Fruit fly (Drosophila melanogaster) whole organism, embryonic: Measurements from ENCODE around the gene tank.

ENCODE experiments used
- B-H1 ChIP-seq: fragments of 200-800 bp; sonication (Bioruptor generic); IDR thresholded peaks from 3 replicates; pipeline ENCODE4 v1.3.6; 2022; ENCODE audit warnings: missing biosample characterization, missing genetic modification characterization
- CG11456 ChIP-seq: fragments of 200-800 bp; sonication (Bioruptor generic); IDR thresholded peaks from 3 replicates; pipeline ENCODE4 v1.3.6; 2022; ENCODE audit warnings: missing biosample characterization, missing genetic modification characterization
- CG12071 ChIP-seq: fragments of 200-800 bp; sonication (Bioruptor generic); optimal IDR thresholded peaks from 3 replicates; lab custom pipeline; 2018; ENCODE audit warnings: missing biosample characterization, mild to moderate bottlenecking, missing genetic modification characterization
- CG12104 ChIP-seq: fragments of 200-800 bp; sonication (Bioruptor generic); optimal IDR thresholded peaks from 3 replicates; lab custom pipeline; 2016; ENCODE audit warnings: missing biosample characterization, missing genetic modification characterization
- CG12299 ChIP-seq: fragments of 200-800 bp; sonication (Bioruptor generic); optimal IDR thresholded peaks from 2 replicates; lab custom pipeline; 2018; ENCODE audit warnings: missing biosample characterization, mild to moderate bottlenecking, missing genetic modification characterization
- CG15073 ChIP-seq: fragments of 200-800 bp; sonication (Bioruptor generic); optimal IDR thresholded peaks from 2 replicates; lab custom pipeline; 2016; ENCODE audit warnings: missing biosample characterization, missing genetic modification characterization
- CG16779 ChIP-seq: fragments of 200-800 bp; sonication (Bioruptor generic); IDR thresholded peaks from 2 replicates; pipeline ENCODE4 v1.3.6; 2022; ENCODE audit warnings: missing biosample characterization, missing genetic modification characterization
- CG17385 ChIP-seq: fragments of 200-800 bp; sonication (Bioruptor generic); optimal IDR thresholded peaks from 3 replicates; lab custom pipeline; 2018; ENCODE audit warnings: missing biosample characterization, mild to moderate bottlenecking, missing genetic modification characterization
- CG17912 ChIP-seq: fragments of 200-800 bp; sonication (Bioruptor generic); optimal IDR thresholded peaks from 2 replicates; lab custom pipeline; 2018; ENCODE audit warnings: missing biosample characterization, mild to moderate bottlenecking, missing genetic modification characterization
- CG30431 ChIP-seq: fragments of 200-800 bp; sonication (Bioruptor generic); optimal IDR thresholded peaks from 2 replicates; lab custom pipeline; 2017; ENCODE audit warnings: missing biosample characterization, missing genetic modification characterization
- CG3995 ChIP-seq: fragments of 200-800 bp; sonication (Bioruptor generic); optimal IDR thresholded peaks from 3 replicates; lab custom pipeline; 2016; ENCODE audit warnings: missing biosample characterization, missing genetic modification characterization
- CG42726 ChIP-seq: fragments of 200-800 bp; sonication (Bioruptor generic); IDR thresholded peaks from 2 replicates; pipeline ENCODE4 v1.3.6; 2022; ENCODE audit warnings: missing biosample characterization, missing genetic modification characterization; ENCODE audit not compliant: partially characterized antibody
- CG6813 ChIP-seq: fragments of 200-800 bp; sonication (Bioruptor generic); optimal IDR thresholded peaks from 2 replicates; lab custom pipeline; 2017; ENCODE audit warnings: missing biosample characterization, missing genetic modification characterization, mild to moderate bottlenecking, moderate library complexity, missing genetic modification reagents
- CG7928 ChIP-seq: fragments of 200-800 bp; sonication (Bioruptor generic); optimal IDR thresholded peaks from 2 replicates; lab custom pipeline; 2017; ENCODE audit warnings: missing biosample characterization, mild to moderate bottlenecking, missing genetic modification characterization
- CG8359 ChIP-seq: fragments of 200-800 bp; sonication (Bioruptor generic); optimal IDR thresholded peaks from 2 replicates; lab custom pipeline; 2017; ENCODE audit warnings: missing biosample characterization, mild to moderate bottlenecking, missing genetic modification characterization, borderline replicate concordance
- CG8478 ChIP-seq: fragments of >200 bp; optimal IDR thresholded peaks from 2 replicates; lab custom pipeline; 2018
- CG8765 ChIP-seq: fragments of 200-800 bp; sonication (Bioruptor generic); IDR thresholded peaks from 2 replicates; pipeline ENCODE4 v1.3.6; 2022; ENCODE audit warnings: missing biosample characterization, missing genetic modification characterization
- CrebB ChIP-seq: fragments of 200-800 bp; sonication (Bioruptor generic); optimal IDR thresholded peaks from 3 replicates; lab custom pipeline; 2018; ENCODE audit warnings: missing biosample characterization, mild to moderate bottlenecking, missing genetic modification characterization
- E2f1 ChIP-seq: fragments of 200-800 bp; sonication (Bioruptor generic); IDR thresholded peaks from 2 replicates; pipeline ENCODE4 v1.3.6; 2022; ENCODE audit warnings: missing biosample characterization, missing genetic modification characterization
- Elba2 ChIP-seq: fragments of 200-800 bp; sonication (Bioruptor generic); optimal IDR thresholded peaks from 3 replicates; lab custom pipeline; 2016; ENCODE audit warnings: missing biosample characterization, missing genetic modification characterization
- Fer2 ChIP-seq: fragments of 200-800 bp; sonication (Bioruptor generic); optimal IDR thresholded peaks from 2 replicates; lab custom pipeline; 2018; ENCODE audit warnings: missing biosample characterization, mild to moderate bottlenecking, missing genetic modification characterization, moderate library complexity
- Hey ChIP-seq: fragments of 200-800 bp; sonication (Bioruptor generic); optimal IDR thresholded peaks from 3 replicates; lab custom pipeline; 2018; ENCODE audit warnings: missing biosample characterization, mild to moderate bottlenecking, missing genetic modification characterization
- Hmr ChIP-seq: fragments of 200-800 bp; sonication (Bioruptor generic); optimal IDR thresholded peaks from 3 replicates; lab custom pipeline; 2017; ENCODE audit warnings: mild to moderate bottlenecking, missing biosample characterization, missing genetic modification reagents, missing genetic modification characterization
- Hr78 ChIP-seq, 2 experiments: fragments of 200-800 bp in 1 of 2; fragments of >200 bp in 1 of 2; sonication (Bioruptor generic) in 1 of 2; optimal IDR thresholded peaks; 2 replicates each; lab custom pipeline; 2017 to 2019; ENCODE audit warnings: missing biosample characterization in 2 of 2, missing genetic modification characterization in 2 of 2, mild to moderate bottlenecking in 1 of 2, moderate library complexity in 1 of 2
- Hsf ChIP-seq: fragments of 200-800 bp; sonication (Bioruptor generic); optimal IDR thresholded peaks from 3 replicates; lab custom pipeline; 2016; ENCODE audit warnings: missing biosample characterization, missing genetic modification characterization
- Kr ChIP-seq: fragments of 200-800 bp; sonication (Bioruptor generic); optimal IDR thresholded peaks from 2 replicates; lab custom pipeline; 2017; ENCODE audit warnings: missing biosample characterization, mild to moderate bottlenecking, missing genetic modification characterization
- MBD-R2 ChIP-seq: fragments of 200-800 bp; sonication (Bioruptor generic); IDR thresholded peaks from 2 replicates; pipeline ENCODE4 v1.3.6; 2022; ENCODE audit warnings: missing biosample characterization, missing genetic modification characterization
- NC2β ChIP-seq: fragments of 200-800 bp; sonication (Bioruptor generic); optimal IDR thresholded peaks from 2 replicates; lab custom pipeline; 2016; ENCODE audit warnings: missing biosample characterization, missing genetic modification characterization
- Nf-YC ChIP-seq: fragments of 200-800 bp; optimal IDR thresholded peaks from 3 replicates; lab custom pipeline; 2019; ENCODE audit warnings: missing biosample characterization, mild to moderate bottlenecking, missing genetic modification characterization, moderate library complexity
- Pdp1 ChIP-seq, 2 experiments: fragments of 200-800 bp; sonication (Bioruptor generic); optimal IDR thresholded peaks; 3 replicates each; lab custom pipeline; 2016; ENCODE audit warnings: missing biosample characterization in 2 of 2, missing genetic modification characterization in 2 of 2, mild to moderate bottlenecking in 1 of 2, moderate library complexity in 1 of 2
- Taf1 ChIP-seq: fragments of 200-800 bp; sonication (Bioruptor generic); IDR thresholded peaks from 2 replicates; pipeline ENCODE4 v1.3.6; 2022; ENCODE audit warnings: missing biosample characterization, missing genetic modification characterization
- az2 ChIP-seq: fragments of 200-800 bp; sonication (Bioruptor generic); optimal IDR thresholded peaks from 3 replicates; lab custom pipeline; 2016; ENCODE audit warnings: missing biosample characterization, missing genetic modification characterization
- chif ChIP-seq, 2 experiments: fragments of 200-800 bp; sonication (Bioruptor generic); optimal IDR thresholded peaks; 3 replicates each; lab custom pipeline; 2016; ENCODE audit warnings: missing biosample characterization in 2 of 2, missing genetic modification characterization in 2 of 2
- crol ChIP-seq: fragments of 200-800 bp; sonication (Bioruptor generic); IDR thresholded peaks from 2 replicates; pipeline ENCODE4 v1.3.6; 2022; ENCODE audit warnings: missing biosample characterization, missing genetic modification characterization
- dati ChIP-seq: fragments of 200-800 bp; sonication (Bioruptor generic); IDR thresholded peaks from 2 replicates; pipeline ENCODE4 v1.3.6; 2022; ENCODE audit warnings: missing biosample characterization, missing genetic modification characterization
- fd64A ChIP-seq: fragments of 200-800 bp; sonication (Bioruptor generic); optimal IDR thresholded peaks from 3 replicates; lab custom pipeline; 2018; ENCODE audit warnings: missing biosample characterization, mild to moderate bottlenecking, missing genetic modification characterization
- gsb ChIP-seq: fragments of 200-800 bp; sonication (Bioruptor generic); IDR thresholded peaks from 2 replicates; pipeline ENCODE4 v1.3.6; 2022; ENCODE audit warnings: missing biosample characterization, missing genetic modification characterization
- ham ChIP-seq: fragments of 200-800 bp; sonication (Bioruptor generic); IDR thresholded peaks from 2 replicates; pipeline ENCODE4 v1.3.6; 2022; ENCODE audit warnings: missing biosample characterization, missing genetic modification characterization
- insv ChIP-seq, 2 experiments: fragments of 200-800 bp; sonication (Bioruptor generic); optimal IDR thresholded peaks; 3 replicates each; lab custom pipeline; 2016 to 2018; ENCODE audit warnings: missing biosample characterization in 2 of 2, missing genetic modification characterization in 2 of 2
- knrl ChIP-seq: fragments of 200-800 bp; sonication (Bioruptor generic); IDR thresholded peaks from 3 replicates; pipeline ENCODE4 v1.3.6; 2022; ENCODE audit warnings: missing biosample characterization, missing genetic modification characterization; ENCODE audit not compliant: partially characterized antibody
- lilli ChIP-seq: fragments of 200-800 bp; sonication (Bioruptor generic); optimal IDR thresholded peaks from 3 replicates; lab custom pipeline; 2016; ENCODE audit warnings: missing biosample characterization, missing genetic modification characterization
- oc ChIP-seq: fragments of 200-800 bp; sonication (Bioruptor generic); optimal IDR thresholded peaks from 2 replicates; lab custom pipeline; 2018; ENCODE audit warnings: missing biosample characterization, mild to moderate bottlenecking, missing genetic modification characterization, moderate library complexity
- ranshi ChIP-seq: fragments of 200-800 bp; sonication (Bioruptor generic); IDR thresholded peaks from 2 replicates; pipeline ENCODE4 v1.3.6; 2022; ENCODE audit warnings: missing biosample characterization, missing genetic modification characterization
- rib ChIP-seq: fragments of 200-800 bp; sonication (Bioruptor generic); IDR thresholded peaks from 2 replicates; pipeline ENCODE4 v1.3.6; 2022; ENCODE audit warnings: missing biosample characterization, missing genetic modification characterization
- seq ChIP-seq: fragments of 200-800 bp; sonication (Bioruptor generic); IDR thresholded peaks from 2 replicates; pipeline ENCODE4 v1.3.6; 2022; ENCODE audit warnings: missing biosample characterization, missing genetic modification characterization
- so ChIP-seq: fragments of 200-800 bp; sonication (Bioruptor generic); IDR thresholded peaks from 3 replicates; pipeline ENCODE4 v1.3.6; 2022; ENCODE audit warnings: missing biosample characterization, missing genetic modification characterization
- trem ChIP-seq: fragments of 200-800 bp; optimal IDR thresholded peaks from 3 replicates; lab custom pipeline; 2019; ENCODE audit warnings: missing biosample characterization, mild to moderate bottlenecking, missing genetic modification characterization, moderate library complexity
- unpg ChIP-seq: fragments of 200-800 bp; sonication (Bioruptor generic); optimal IDR thresholded peaks from 3 replicates; lab custom pipeline; 2018; ENCODE audit warnings: missing biosample characterization, mild to moderate bottlenecking, missing genetic modification characterization, moderate library complexity
- wor ChIP-seq: fragments of 200-800 bp; sonication (Bioruptor generic); IDR thresholded peaks from 2 replicates; pipeline ENCODE4 v1.3.6; 2022; ENCODE audit warnings: missing biosample characterization, missing genetic modification characterization

tank gene

dm6 chr2L:4820448-4821318, 17.1 kb downstream of the tank start (continued):
- TF ChIP-seq CG42726 (GFP tag; lab: Robert Waterston, UW) (no peak), so (GFP tag; lab: Robert Waterston, UW) (no peak; the same call in 2 of the 3 replicates), CG6813 (GFP tag; lab: Kevin White, UChicago) (peak; percentile 44), ranshi (GFP tag; lab: Robert Waterston, UW) (peak; percentile 40; the same call in 1 of the 2 replicates), Taf1 (no peak; the same call in 1 of the 2 replicates), NC2β (GFP tag; lab: Kevin White, UChicago) (peak; percentile 15), Hey (no peak), seq (GFP tag; lab: Robert Waterston, UW) (peak; percentile 6; the same call in 1 of the 2 replicates), CG8765 (GFP tag; lab: Robert Waterston, UW) (no peak), CG12104 (GFP tag; lab: Kevin White, UChicago) (no peak), dati (no peak), CG7928 (GFP tag; lab: Kevin White, UChicago) (no peak), B-H1 (GFP tag; lab: Robert Waterston, UW) (peak; percentile 10; the same call in 1 of the 3 replicates), lilli (GFP tag; lab: Kevin White, UChicago) (no peak), trem (tag; lab: Kevin White, UChicago) (no peak), Elba2 (no peak), crol (peak; percentile 47), CG17912 (no peak), E2f1 (GFP tag; lab: Robert Waterston, UW) (peak; percentile 44), CG8359 (peak; percentile 0), oc (tag; lab: Kevin White, UChicago) (no peak), knrl (GFP tag; lab: Robert Waterston, UW) (no peak), fd64A (GFP tag; lab: Kevin White, UChicago) (peak; percentile 17), az2 (GFP tag; lab: Kevin White, UChicago) (peak; percentile 66), chif (GFP tag; optimal IDR thresholded peaks at IDR 0.05; lab: Kevin White, UChicago) (peak in 1 of 2 experiments; percentile 41), ham (GFP tag; lab: Robert Waterston, UW) (no peak), gsb (GFP tag; lab: Robert Waterston, UW) (no peak), CG12299 (no peak), CG17385 (GFP tag; lab: Kevin White, UChicago) (no peak), CG15073 (no peak), wor (no peak; the same call in 1 of the 2 replicates), CG30431 (GFP tag; lab: Kevin White, UChicago) (peak; percentile 26), insv (GFP tag; optimal IDR thresholded peaks at IDR 0.05; lab: Kevin White, UChicago) (peak in 1 of 2 experiments; percentile 5), rib (GFP tag; lab: Robert Waterston, UW) (no peak), CG12071 (GFP tag; lab: Kevin White, UChicago) (peak; percentile 16), MBD-R2 (no peak), Fer2 (tag; lab: Kevin White, UChicago) (no peak), Kr (peak; percentile 11), unpg (GFP tag; lab: Kevin White, UChicago) (peak; percentile 14), CrebB (no peak), CG11456 (0 out of 3 replicates have a peak, but pooled peaks have one; percentile 48), Nf-YC (tag; lab: Kevin White, UChicago) (peak; percentile 59), CG3995 (GFP tag; lab: Kevin White, UChicago) (no peak), CG16779 (GFP tag; lab: Robert Waterston, UW) (no peak), Pdp1 (GFP tag; optimal IDR thresholded peaks at IDR 0.05; lab: Kevin White, UChicago) (peak; percentile 21 to 61), CG8478 (lab: Kevin White, UChicago) (no peak), Hr78 (GFP tag; optimal IDR thresholded peaks at IDR 0.05; lab: Kevin White, UChicago) (peak in 1 of 2 experiments; percentile 21), Hmr (GFP tag; lab: Kevin White, UChicago) (no peak), Hsf (GFP tag; lab: Kevin White, UChicago) (peak; percentile 41)
